Worm (Caenorhabditis elegans) whole organism, L2 larva: ENCODE results near the gene wdr-48.

Experiments
- lin-39 ChIP-seq: fragments of 150-350 bp; optimal IDR thresholded peaks from 2 replicates; lab custom pipeline; 2014; ENCODE audit warnings: missing biosample characterization, missing genetic modification reagents, missing genetic modification characterization
- lsy-2 ChIP-seq, 2 experiments: fragments of 150-350 bp in 1 of 2; sonication (generic microtip) in 1 of 2; optimal IDR thresholded peaks; 2 replicates each; lab custom pipeline; 2014 to 2017; ENCODE audit warnings: missing biosample characterization in 2 of 2, missing genetic modification characterization in 2 of 2
- mdl-1 ChIP-seq, 2 experiments: fragments of 150-350 bp in 1 of 2; sonication (generic microtip) in 1 of 2; optimal IDR thresholded peaks; 2 replicates each; lab custom pipeline; 2017; ENCODE audit warnings: missing biosample characterization in 2 of 2, missing genetic modification characterization in 2 of 2
- nhr-11 ChIP-seq: fragments of 150-350 bp; optimal IDR thresholded peaks from 2 replicates; lab custom pipeline; 2014; ENCODE audit warnings: missing biosample characterization, missing genetic modification characterization
- nhr-23 ChIP-seq: fragments of 150-350 bp; optimal IDR thresholded peaks from 2 replicates; lab custom pipeline; 2014; ENCODE audit warnings: missing biosample characterization, missing genetic modification reagents, missing genetic modification characterization
- peb-1 ChIP-seq: fragments of 150-350 bp; optimal IDR thresholded peaks from 2 replicates; lab custom pipeline; 2014; ENCODE audit warnings: missing biosample characterization, missing genetic modification characterization
- skn-1 ChIP-seq: sonication (generic microtip); optimal IDR thresholded peaks from 2 replicates; lab custom pipeline; 2017; ENCODE audit warnings: missing biosample characterization, missing genetic modification characterization

ce11 chrIII:4552872-4553271, 25.8 kb upstream of the wdr-48 start:
- TF ChIP-seq lin-39 (tag; lab: Kevin White, UChicago) (no peak), skn-1 (no peak), nhr-23 (no peak), nhr-11 (no peak), mdl-1 (tag; optimal IDR thresholded peaks at IDR 0.05; lab: Kevin White, UChicago) (no peak), peb-1 (tag; lab: Kevin White, UChicago) (no peak), lsy-2 (tag; optimal IDR thresholded peaks at IDR 0.05; lab: Kevin White, UChicago) (no peak)
